Worm (Caenorhabditis elegans): ENCODE data around the gene kel-1.

kel-1 gene

ce11 chrII:11694432-11694831 is 5.7 kb downstream of the kel-1 start (continued):
- TF ChIP-seq lin-14 (GFP tag; optimal IDR thresholded peaks at IDR 0.05): no peak
- TF ChIP-seq C16A3.4 (tag; optimal IDR thresholded peaks at IDR 0.05): peak; percentile 53
- no peak for TF ChIP-seq sptf-1 (tag; optimal IDR thresholded peaks at IDR 0.05)
- TF ChIP-seq ets-5 (GFP tag; IDR thresholded peaks at IDR 0.05): no peak
- no peak for TF ChIP-seq alr-1 (tag; optimal IDR thresholded peaks at IDR 0.05; ENCODE audit: borderline replicate concordance)
- TF ChIP-seq fkh-4 (tag; optimal IDR thresholded peaks at IDR 0.05; ENCODE audit: borderline replicate concordance): no peak
- no peak for TF ChIP-seq ceh-88 (GFP tag; IDR thresholded peaks at IDR 0.05)
- peak; percentile 18 for TF ChIP-seq unc-130 (tag; optimal IDR thresholded peaks at IDR 0.05)
- peak; percentile 3 for TF ChIP-seq C04F5.9 (tag; optimal IDR thresholded peaks at IDR 0.05)
- TF ChIP-seq sox-4 (tag; optimal IDR thresholded peaks at IDR 0.05): no peak
- no peak for TF ChIP-seq jun-1 (tag; optimal IDR thresholded peaks at IDR 0.05)
- peak; percentile 43 to 78 for TF ChIP-seq lin-35 (GFP tag; optimal IDR thresholded peaks at IDR 0.05)
- no peak for TF ChIP-seq nhr-12 (tag; optimal IDR thresholded peaks at IDR 0.05)
- TF ChIP-seq aha-1 (tag; optimal IDR thresholded peaks at IDR 0.05): no peak
- no peak for TF ChIP-seq ztf-4 (tag; optimal IDR thresholded peaks at IDR 0.05)
- TF ChIP-seq snpc-4 (tag; optimal IDR thresholded peaks at IDR 0.05): no peak
- TF ChIP-seq dsc-1 (tag; optimal IDR thresholded peaks at IDR 0.05): no peak
- TF ChIP-seq isw-1 (GFP tag; IDR thresholded peaks at IDR 0.05): no peak
- TF ChIP-seq nhr-71 (tag; optimal IDR thresholded peaks at IDR 0.05): peak; percentile 24
- TF ChIP-seq unc-86 (tag; optimal IDR thresholded peaks at IDR 0.05): no peak
- peak; percentile 2 for TF ChIP-seq swsn-7 (tag; optimal IDR thresholded peaks at IDR 0.05)
- no peak for TF ChIP-seq ceh-8 (GFP tag; optimal IDR thresholded peaks at IDR 0.05)
- TF ChIP-seq nhr-20 (tag; optimal IDR thresholded peaks at IDR 0.05): peak; percentile 58
- no peak for TF ChIP-seq hpl-2 (GFP tag; optimal IDR thresholded peaks at IDR 0.05)
- TF ChIP-seq hlh-17 (GFP tag; optimal IDR thresholded peaks at IDR 0.05; ENCODE audit: borderline replicate concordance): no peak
- peak; percentile 26 for TF ChIP-seq F16B12.6 (tag; optimal IDR thresholded peaks at IDR 0.05)
- TF ChIP-seq ztf-11 (tag; optimal IDR thresholded peaks at IDR 0.05): no peak
- no peak for TF ChIP-seq efl-3 (GFP tag; optimal IDR thresholded peaks at IDR 0.05)
- no peak for TF ChIP-seq Y116A8C.19 (tag; optimal IDR thresholded peaks at IDR 0.05; ENCODE audit: borderline replicate concordance)
- peak; percentile 58 for TF ChIP-seq blmp-1 (tag; optimal IDR thresholded peaks at IDR 0.05)
- no peak for TF ChIP-seq aly-2 (tag; optimal IDR thresholded peaks at IDR 0.05)
- TF ChIP-seq egl-13 (tag; optimal IDR thresholded peaks at IDR 0.05): no peak
- no peak for TF ChIP-seq ces-1 (GFP tag; optimal IDR thresholded peaks at IDR 0.05)
- no peak for TF ChIP-seq unc-98 (GFP tag; IDR thresholded peaks at IDR 0.05)
- TF ChIP-seq nhr-19 (GFP tag; conservative IDR thresholded peaks at IDR 0.05): no peak
- TF ChIP-seq irx-1 (tag; optimal IDR thresholded peaks at IDR 0.05): no peak
- no peak for TF ChIP-seq fkh-10 (GFP tag; optimal IDR thresholded peaks at IDR 0.05)
- TF ChIP-seq sup-37 (GFP tag; optimal IDR thresholded peaks at IDR 0.05): no peak
- TF ChIP-seq lin-39 (tag; optimal IDR thresholded peaks at IDR 0.05): no peak
- no peak for TF ChIP-seq nhr-84 (tag; optimal IDR thresholded peaks at IDR 0.05)
- no peak for TF ChIP-seq ceh-63 (GFP tag; optimal IDR thresholded peaks at IDR 0.05)
- peak in 1 of 6 experiments; percentile 22 for TF ChIP-seq elt-3 (tag; optimal IDR thresholded peaks at IDR 0.05)
- TF ChIP-seq nhr-47 (tag; optimal IDR thresholded peaks at IDR 0.05): no peak
- peak; percentile 42 for TF ChIP-seq skn-1 (tag; optimal IDR thresholded peaks at IDR 0.05)
- TF ChIP-seq tlp-1 (tag; optimal IDR thresholded peaks at IDR 0.05): no peak
- no peak for TF ChIP-seq mef-2 (tag; optimal IDR thresholded peaks at IDR 0.05)
- TF ChIP-seq unc-62 (GFP tag; optimal IDR thresholded peaks at IDR 0.05): no peak
- no peak for TF ChIP-seq fos-1 (tag; optimal IDR thresholded peaks at IDR 0.05)
